Worm (Caenorhabditis elegans): ENCODE data around the gene D1053.2.

D1053.2 gene

DNA sequence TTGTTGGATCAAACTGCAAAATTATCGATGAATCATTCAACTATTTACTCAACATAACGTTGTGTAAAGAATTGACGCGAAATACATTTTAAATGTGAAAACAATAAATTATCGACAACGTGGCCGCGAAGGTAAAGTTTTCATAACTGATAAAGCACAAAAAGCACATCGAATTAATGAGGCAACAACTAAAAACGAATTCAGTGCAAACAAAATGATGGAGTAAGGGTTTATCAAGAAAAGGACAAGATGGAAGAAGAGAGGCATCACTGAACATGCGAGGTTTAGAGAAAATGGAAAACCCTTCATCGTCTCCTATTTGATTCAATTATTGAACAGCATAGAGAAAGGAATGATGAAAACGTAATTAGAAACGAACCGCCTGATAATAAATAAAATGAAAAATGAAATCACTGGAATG is 4.2 kb upstream of the D1053.2 start, which contains the start of gene D1053.4 (continued):
- no peak for TF ChIP-seq madf-5 (GFP tag; IDR thresholded peaks at IDR 0.05)

DNA sequence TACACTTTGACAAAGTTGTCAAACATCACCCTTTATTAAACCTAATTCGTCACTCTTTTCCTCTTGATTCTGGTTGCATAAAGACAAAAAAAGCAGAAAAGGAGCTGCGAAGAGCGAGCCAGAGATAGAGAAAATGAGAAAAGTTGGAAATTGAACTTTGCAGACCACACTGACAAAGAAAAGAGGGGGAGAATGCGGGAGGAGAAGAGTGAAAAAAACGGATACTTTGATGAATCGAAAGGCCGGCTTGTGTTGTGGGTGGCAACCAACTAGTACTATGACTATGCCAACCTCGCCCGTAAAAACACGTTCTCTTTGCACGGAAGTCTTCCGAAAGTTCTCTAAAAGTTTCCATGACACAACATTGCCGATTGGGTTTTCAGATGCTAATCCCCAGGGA is 2.3 kb upstream of the D1053.2 start:
- no peak for TF ChIP-seq F44E2.7 (GFP tag; IDR thresholded peaks at IDR 0.05)
- peak in 1 of 2 experiments; percentile 81 for TF ChIP-seq unc-62 (GFP tag; optimal IDR thresholded peaks at IDR 0.05 in 1 of 2)
- TF ChIP-seq unc-62 (tag; optimal IDR thresholded peaks at IDR 0.05), result no peak

DNA sequence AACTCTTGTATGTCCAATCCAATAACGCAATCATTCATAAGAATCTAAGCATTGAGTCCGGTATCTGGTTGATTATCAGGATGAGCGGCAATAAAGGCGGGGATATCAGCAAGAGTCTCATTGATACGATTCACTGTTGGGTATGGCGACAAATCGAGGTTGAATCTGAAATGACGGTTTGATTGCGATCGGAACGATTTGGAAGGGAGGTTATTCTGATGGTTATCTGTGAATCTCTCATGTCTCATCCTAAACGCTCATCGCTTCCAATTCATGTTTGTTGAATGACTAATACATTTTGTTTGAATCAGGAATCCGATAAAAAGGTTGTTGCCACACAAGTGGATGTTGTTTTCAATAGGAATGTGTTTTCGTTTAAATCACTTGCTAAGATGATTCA is 1.5 kb upstream of the D1053.2 start:
- TF ChIP-seq unc-62 (GFP tag; optimal IDR thresholded peaks at IDR 0.05 in 1 of 2), result peak in 1 of 2 experiments; percentile 69
- TF ChIP-seq unc-62 (tag; optimal IDR thresholded peaks at IDR 0.05), result no peak
- TF ChIP-seq set-16 (GFP tag; IDR thresholded peaks at IDR 0.05), result no peak
- TF ChIP-seq mxl-3 (GFP tag; optimal IDR thresholded peaks at IDR 0.05), result no peak

- TF ChIP-seq unc-62 (GFP tag; optimal IDR thresholded peaks at IDR 0.05 in 1 of 2) (peak in 1 of 2 experiments; percentile 93), unc-62 (tag; optimal IDR thresholded peaks at IDR 0.05) (no peak), Y75B8A.6 (GFP tag; IDR thresholded peaks at IDR 0.05) (no peak), hlh-30 (tag; optimal IDR thresholded peaks at IDR 0.05; ENCODE audit: insufficient read depth) (peak; percentile 28)
These were observed 4.8 kb downstream of the D1053.2 start for ce11 chrX:11732752-11733151.

- peak; percentile 40 for TF ChIP-seq nhr-28 (tag; optimal IDR thresholded peaks at IDR 0.05)
- TF ChIP-seq pqm-1 (tag; optimal IDR thresholded peaks at IDR 0.05), result peak; percentile 29
- TF ChIP-seq tra-1 (GFP tag; IDR thresholded peaks at IDR 0.05), result no peak
- TF ChIP-seq spr-3 (GFP tag; optimal IDR thresholded peaks at IDR 0.05), result no peak
- TF ChIP-seq daf-16 (GFP tag; optimal IDR thresholded peaks at IDR 0.05), result no peak
- peak; percentile 49 for TF ChIP-seq daf-16 (tag; optimal IDR thresholded peaks at IDR 0.05)
- TF ChIP-seq ZK337.2 (GFP tag; IDR thresholded peaks at IDR 0.05), result no peak
- no peak for TF ChIP-seq vab-7 (GFP tag; IDR thresholded peaks at IDR 0.05)
- TF ChIP-seq lsy-2 (tag; optimal IDR thresholded peaks at IDR 0.05), result no peak
- TF ChIP-seq D1046.2 (GFP tag; IDR thresholded peaks at IDR 0.05), result no peak
- no peak for TF ChIP-seq nhr-237 (tag; optimal IDR thresholded peaks at IDR 0.05)
- no peak for TF ChIP-seq duxl-1 (tag; optimal IDR thresholded peaks at IDR 0.05; ENCODE audit: poor library complexity)
- TF ChIP-seq attf-4 (tag; optimal IDR thresholded peaks at IDR 0.05), result no peak
- no peak for TF ChIP-seq F44E2.7 (GFP tag; IDR thresholded peaks at IDR 0.05)
- TF ChIP-seq nhr-11 (tag; optimal IDR thresholded peaks at IDR 0.05), result no peak
These were observed 6.2 kb downstream of the D1053.2 start for ce11 chrX:11734110-11734509.

- TF ChIP-seq ZK337.2 (GFP tag; IDR thresholded peaks at IDR 0.05), result no peak
- no peak for TF ChIP-seq mdt-29 (GFP tag; IDR thresholded peaks at IDR 0.05)
- no peak for TF ChIP-seq lin-1 (GFP tag; IDR thresholded peaks at IDR 0.05)
- TF ChIP-seq lin-13 (GFP tag; optimal IDR thresholded peaks at IDR 0.05), result no peak
- TF ChIP-seq madf-9 (GFP tag; conservative IDR thresholded peaks at IDR 0.05), result no peak
- TF ChIP-seq hlh-30 (tag; optimal IDR thresholded peaks at IDR 0.05; ENCODE audit: insufficient read depth), result no peak
These were observed 9.1 kb downstream of the D1053.2 start, which contains the start of gene D1053.3 for ce11 chrX:11737053-11737452. Gene D1053.3 (minus strand): TSS chrX:11737153.

- no peak for TF ChIP-seq egl-27 (tag; optimal IDR thresholded peaks at IDR 0.05)
- TF ChIP-seq lsy-2 (tag; optimal IDR thresholded peaks at IDR 0.05), result no peak
- peak; percentile 62 for TF ChIP-seq pqm-1 (tag; optimal IDR thresholded peaks at IDR 0.05)
- no peak for TF ChIP-seq unc-39 (tag; optimal IDR thresholded peaks at IDR 0.05)
- TF ChIP-seq unc-62 (GFP tag; optimal IDR thresholded peaks at IDR 0.05 in 1 of 2), result peak in 1 of 2 experiments; percentile 81
- TF ChIP-seq unc-62 (tag; optimal IDR thresholded peaks at IDR 0.05), result no peak
- no peak for TF ChIP-seq ceh-82 (tag; optimal IDR thresholded peaks at IDR 0.05)
- peak; percentile 86 for TF ChIP-seq dve-1 (tag; optimal IDR thresholded peaks at IDR 0.05; ENCODE audit: insufficient read depth)
- TF ChIP-seq zfp-3 (GFP tag; conservative IDR thresholded peaks at IDR 0.05), result no peak
- TF ChIP-seq nhr-11 (tag; optimal IDR thresholded peaks at IDR 0.05), result no peak
- TF ChIP-seq spr-3 (GFP tag; optimal IDR thresholded peaks at IDR 0.05), result no peak
- peak; percentile 5 for TF ChIP-seq T20F7.1 (GFP tag; optimal IDR thresholded peaks at IDR 0.05)
- TF ChIP-seq zip-11 (GFP tag; IDR thresholded peaks at IDR 0.05), result no peak
- no peak for TF ChIP-seq gei-8 (GFP tag; optimal IDR thresholded peaks at IDR 0.05)
- peak; percentile 77 for TF ChIP-seq hlh-30 (tag; optimal IDR thresholded peaks at IDR 0.05; ENCODE audit: insufficient read depth)
- peak; percentile 15 to 87 for TF ChIP-seq mdl-1 (tag; optimal IDR thresholded peaks at IDR 0.05)
- TF ChIP-seq nhr-6 (tag; optimal IDR thresholded peaks at IDR 0.05), result no peak
- TF ChIP-seq dmd-6 (GFP tag; IDR thresholded peaks at IDR 0.05), result peak; percentile 95
- no peak for TF ChIP-seq tra-1 (GFP tag; IDR thresholded peaks at IDR 0.05)
- no peak for TF ChIP-seq vab-7 (GFP tag; IDR thresholded peaks at IDR 0.05)
- TF ChIP-seq ceh-32 (tag; optimal IDR thresholded peaks at IDR 0.05; ENCODE audit: poor library complexity), result no peak
These were observed 10.7 kb downstream of the D1053.2 start, which contains the start of gene nspa-9 for ce11 chrX:11738602-11739100. Gene nspa-9 (plus strand): TSS chrX:11739050.

Measured in whole organism, L4 larva.